Fruit fly (Drosophila melanogaster) whole organism, wandering third instar larva: ENCODE data around the gene CG11694.

Experiments used
- Abd-B ChIP-seq: fragments of >200 bp; optimal IDR thresholded peaks from 2 replicates; lab custom pipeline; 2017; ENCODE audit warnings: missing biosample characterization, missing genetic modification characterization
- CG32264 ChIP-seq: fragments of 200-800 bp; sonication (Bioruptor generic); optimal IDR thresholded peaks from 2 replicates; lab custom pipeline; 2016; ENCODE audit warnings: missing biosample characterization, missing genetic modification characterization
- CG9705 ChIP-seq: fragments of 200-800 bp; sonication (Bioruptor generic); optimal IDR thresholded peaks from 2 replicates; lab custom pipeline; 2018; ENCODE audit warnings: missing biosample characterization, mild to moderate bottlenecking, missing genetic modification characterization
- CrebA ChIP-seq: fragments of 200-800 bp; sonication (Bioruptor generic); optimal IDR thresholded peaks from 2 replicates; lab custom pipeline; 2016; ENCODE audit warnings: missing biosample characterization, mild to moderate bottlenecking, missing genetic modification characterization, borderline replicate concordance
- Dfd ChIP-seq: fragments of >200 bp; optimal IDR thresholded peaks from 2 replicates; lab custom pipeline; 2017; ENCODE audit warnings: missing biosample characterization, missing genetic modification characterization
- Dif ChIP-seq: fragments of 200-275, 200-300 bp; sonication (Bioruptor generic); optimal IDR thresholded peaks from 2 replicates; lab custom pipeline; 2018; ENCODE audit warnings: missing biosample characterization, missing genetic modification characterization; ENCODE audit not compliant: partially characterized antibody
- GATAd ChIP-seq: sonication (Bioruptor generic); optimal IDR thresholded peaks from 2 replicates; lab custom pipeline; 2016; ENCODE audit warnings: missing biosample characterization, missing genetic modification characterization
- HLH106 ChIP-seq: fragments of 200-800 bp; optimal IDR thresholded peaks from 3 replicates; lab custom pipeline; 2019; ENCODE audit warnings: missing biosample characterization, mild to moderate bottlenecking, missing genetic modification characterization, moderate library complexity
- Hnf4 ChIP-seq: fragments of 200-800 bp; sonication (Bioruptor generic); optimal IDR thresholded peaks from 2 replicates; lab custom pipeline; 2016; ENCODE audit warnings: missing biosample characterization, mild to moderate bottlenecking, missing genetic modification characterization
- Hr78 ChIP-seq: fragments of >200 bp; optimal IDR thresholded peaks from 2 replicates; lab custom pipeline; 2017; ENCODE audit warnings: missing biosample characterization, missing genetic modification characterization
- Hr83 ChIP-seq: fragments of 200-300 bp; sonication (Bioruptor generic); optimal IDR thresholded peaks from 2 replicates; lab custom pipeline; 2016; ENCODE audit warnings: missing biosample characterization, mild to moderate bottlenecking, missing genetic modification characterization, moderate library complexity; ENCODE audit not compliant: poor library complexity, severe bottlenecking
- Jra ChIP-seq: sonication (Bioruptor generic); optimal IDR thresholded peaks from 2 replicates; lab custom pipeline; 2016; ENCODE audit warnings: missing biosample characterization, missing genetic modification characterization
- Mio ChIP-seq: sonication (Bioruptor generic); optimal IDR thresholded peaks from 2 replicates; lab custom pipeline; 2016; ENCODE audit warnings: missing biosample characterization, missing genetic modification characterization
- Myc ChIP-seq: fragments of >200 bp; optimal IDR thresholded peaks from 2 replicates; lab custom pipeline; 2017
- N ChIP-seq: fragments of >200 bp; optimal IDR thresholded peaks from 2 replicates; lab custom pipeline; 2018; ENCODE audit warnings: missing biosample characterization, missing external identifiers, missing genetic modification characterization
- OdsH ChIP-seq: fragments of 200-800 bp; sonication (Bioruptor generic); optimal IDR thresholded peaks from 2 replicates; lab custom pipeline; 2016; ENCODE audit warnings: missing biosample characterization, mild to moderate bottlenecking, missing genetic modification characterization
- Rel ChIP-seq, 2 experiments: fragments of 200-800 bp; sonication (Bioruptor generic) in 1 of 2; optimal IDR thresholded peaks; 2 replicates in 1 of 2; 3 replicates in 1 of 2; lab custom pipeline; 2016 to 2019; ENCODE audit warnings: mild to moderate bottlenecking in 2 of 2, missing biosample characterization in 2 of 2, missing genetic modification characterization in 2 of 2, moderate library complexity in 1 of 2
- Sp1 ChIP-seq: fragments of 200-800 bp; sonication (Bioruptor generic); optimal IDR thresholded peaks from 3 replicates; lab custom pipeline; 2019; ENCODE audit warnings: missing biosample characterization, mild to moderate bottlenecking, missing genetic modification characterization, moderate library complexity
- Vsx2 ChIP-seq: fragments of 200-300, 225-300 bp; sonication (Bioruptor generic); optimal IDR thresholded peaks from 2 replicates; lab custom pipeline; 2018; ENCODE audit warnings: missing biosample characterization, missing genetic modification characterization; ENCODE audit not compliant: partially characterized antibody
- br ChIP-seq: fragments of 200-800 bp; sonication (Bioruptor generic); optimal IDR thresholded peaks from 2 replicates; lab custom pipeline; 2016; ENCODE audit warnings: missing biosample characterization, missing genetic modification characterization
- brk ChIP-seq: fragments of 200-800 bp; sonication (Bioruptor generic); optimal IDR thresholded peaks from 2 replicates; lab custom pipeline; 2016; ENCODE audit warnings: missing biosample characterization, mild to moderate bottlenecking, missing genetic modification characterization
- dl ChIP-seq, 2 experiments: fragments of 175-275, 200-275 bp in 1 of 2; fragments of 200-275 bp in 1 of 2; sonication (Bioruptor generic); optimal IDR thresholded peaks; lab custom pipeline; 2018; ENCODE audit warnings: mild to moderate bottlenecking in 2 of 2, missing biosample characterization in 2 of 2, missing genetic modification characterization in 2 of 2, moderate library complexity in 2 of 2; ENCODE audit not compliant: partially characterized antibody in 2 of 2, insufficient read depth in 1 of 2
- dmrt93B ChIP-seq: fragments of 200-800 bp; sonication (Bioruptor generic); optimal IDR thresholded peaks from 2 replicates; lab custom pipeline; 2018; ENCODE audit warnings: missing biosample characterization, mild to moderate bottlenecking, missing genetic modification characterization
- dsf ChIP-seq: sonication (Bioruptor generic); optimal IDR thresholded peaks from 2 replicates; lab custom pipeline; 2016; ENCODE audit warnings: missing biosample characterization, missing genetic modification characterization, borderline replicate concordance
- ey ChIP-seq: fragments of 200-800 bp; sonication (Bioruptor generic); optimal IDR thresholded peaks from 2 replicates; lab custom pipeline; 2016; ENCODE audit warnings: missing biosample characterization, missing genetic modification characterization
- foxo ChIP-seq, 2 experiments: fragments of 200-800 bp; sonication (Bioruptor generic); optimal IDR thresholded peaks; 2 replicates in 1 of 2; 3 replicates in 1 of 2; lab custom pipeline; 2016 to 2017; ENCODE audit warnings: missing biosample characterization in 2 of 2, missing genetic modification characterization in 2 of 2
- fru ChIP-seq: fragments of 200-800 bp; sonication (Bioruptor generic); optimal IDR thresholded peaks from 3 replicates; lab custom pipeline; 2016; ENCODE audit warnings: missing biosample characterization, mild to moderate bottlenecking, missing genetic modification characterization
- h ChIP-seq: fragments of 200-800 bp; sonication (Bioruptor generic); optimal IDR thresholded peaks from 3 replicates; lab custom pipeline; 2016; ENCODE audit warnings: missing biosample characterization, mild to moderate bottlenecking, missing genetic modification characterization
- jim ChIP-seq: fragments of 175-275, 200-325 bp; sonication (Bioruptor generic); optimal IDR thresholded peaks from 2 replicates; lab custom pipeline; 2016; ENCODE audit warnings: missing biosample characterization, mild to moderate bottlenecking, missing genetic modification characterization
- lola ChIP-seq: fragments of >200 bp; optimal IDR thresholded peaks from 2 replicates; lab custom pipeline; 2017; ENCODE audit warnings: missing biosample characterization, missing genetic modification characterization
- pan ChIP-seq: fragments of >200 bp; optimal IDR thresholded peaks from 2 replicates; lab custom pipeline; 2017
- psq ChIP-seq: fragments of 200-800 bp; sonication (Bioruptor generic); optimal IDR thresholded peaks from 3 replicates; lab custom pipeline; 2017; ENCODE audit warnings: missing biosample characterization, mild to moderate bottlenecking, missing genetic modification characterization, moderate library complexity
- rgr ChIP-seq: fragments of 200-800 bp; sonication (Bioruptor generic); optimal IDR thresholded peaks from 3 replicates; lab custom pipeline; 2016; ENCODE audit warnings: missing biosample characterization, mild to moderate bottlenecking, missing genetic modification characterization
- sage ChIP-seq: fragments of 200-800 bp; sonication (Bioruptor generic); optimal IDR thresholded peaks from 2 replicates; lab custom pipeline; 2016; ENCODE audit warnings: missing biosample characterization, mild to moderate bottlenecking, missing genetic modification characterization
- sv ChIP-seq: fragments of 200-800 bp; sonication (Bioruptor generic); optimal IDR thresholded peaks from 3 replicates; lab custom pipeline; 2016; ENCODE audit warnings: missing biosample characterization, missing genetic modification characterization
- tai ChIP-seq: sonication (Bioruptor generic); optimal IDR thresholded peaks from 2 replicates; lab custom pipeline; 2016; ENCODE audit warnings: missing biosample characterization, missing genetic modification characterization
- usp ChIP-seq: fragments of >200 bp; optimal IDR thresholded peaks from 2 replicates; lab custom pipeline; 2017; ENCODE audit warnings: missing biosample characterization, missing genetic modification characterization
- woc ChIP-seq: sonication (Bioruptor generic); optimal IDR thresholded peaks from 2 replicates; lab custom pipeline; 2016; ENCODE audit warnings: missing biosample characterization, mild to moderate bottlenecking, missing genetic modification characterization

The CG11694 gene

dm6 chr3R:8353994-8354393 is 42.1 kb upstream of the CG11694 start:
- no peak for TF ChIP-seq OdsH (GFP tag; lab: Kevin White, UChicago)
- TF ChIP-seq woc (GFP tag; lab: Kevin White, UChicago) = no peak
- no peak for TF ChIP-seq pan (lab: Kevin White, UChicago)
- no peak for TF ChIP-seq lola
- no peak for TF ChIP-seq jim (GFP tag; lab: Kevin White, UChicago)
- TF ChIP-seq sv (GFP tag; lab: Kevin White, UChicago) = no peak
- no peak for TF ChIP-seq Sp1 (GFP tag; lab: Kevin White, UChicago)
- no peak for TF ChIP-seq foxo (GFP tag; optimal IDR thresholded peaks at IDR 0.05; lab: Kevin White, UChicago)
- no peak for TF ChIP-seq Hr78
- TF ChIP-seq dsf (GFP tag; lab: Kevin White, UChicago) = no peak
- no peak for TF ChIP-seq ey (GFP tag; lab: Kevin White, UChicago)
- no peak for TF ChIP-seq Jra (GFP tag; lab: Kevin White, UChicago)
- TF ChIP-seq psq (GFP tag; lab: Kevin White, UChicago) = no peak
- no peak for TF ChIP-seq GATAd (GFP tag; lab: Kevin White, UChicago)

dm6 chr3R:8352961-8353728 is 41.2 kb upstream of the CG11694 start:
- TF ChIP-seq br (GFP tag; lab: Kevin White, UChicago) (no peak), CG9705 (GFP tag; lab: Kevin White, UChicago) (no peak), Mio (GFP tag; lab: Kevin White, UChicago) (no peak), Hr83 (GFP tag; lab: Kevin White, UChicago) (peak; percentile 16), brk (GFP tag; lab: Kevin White, UChicago) (no peak), Rel (GFP tag; optimal IDR thresholded peaks at IDR 0.05; lab: Kevin White, UChicago) (no peak), Rel (tag; optimal IDR thresholded peaks at IDR 0.05; lab: Kevin White, UChicago) (peak; percentile 73), h (peak; percentile 30), Myc (no peak)

- TF ChIP-seq Vsx2 (GFP tag; lab: Kevin White, UChicago) = no peak
- TF ChIP-seq sage (GFP tag; lab: Kevin White, UChicago) = no peak
- TF ChIP-seq CG32264 (GFP tag; lab: Kevin White, UChicago) = no peak
- no peak for TF ChIP-seq tai (GFP tag; lab: Kevin White, UChicago)
- TF ChIP-seq Abd-B = peak; percentile 32
- TF ChIP-seq fru (GFP tag; lab: Kevin White, UChicago) = no peak
- TF ChIP-seq dmrt93B = no peak
- peak; percentile 43 for TF ChIP-seq HLH106
- peak; percentile 1 for TF ChIP-seq sv (GFP tag; lab: Kevin White, UChicago)
- TF ChIP-seq jim (GFP tag; lab: Kevin White, UChicago) = no peak
- peak; percentile 22 for TF ChIP-seq psq (GFP tag; lab: Kevin White, UChicago)
- TF ChIP-seq Jra (GFP tag; lab: Kevin White, UChicago) = no peak
- TF ChIP-seq Hr78 = no peak
- no peak for TF ChIP-seq brk (GFP tag; lab: Kevin White, UChicago)
- no peak for TF ChIP-seq Hr83 (GFP tag; lab: Kevin White, UChicago)
- no peak for TF ChIP-seq lola
- peak; percentile 9 for TF ChIP-seq ey (GFP tag; lab: Kevin White, UChicago)
- TF ChIP-seq Mio (GFP tag; lab: Kevin White, UChicago) = no peak
- peak; percentile 73 for TF ChIP-seq Hnf4 (GFP tag; lab: Kevin White, UChicago)
- TF ChIP-seq dl (GFP tag; optimal IDR thresholded peaks at IDR 0.05; lab: Kevin White, UChicago; ENCODE audit: insufficient read depth in 1 of 2, partially characterized antibody in 2 of 2) = no peak
- TF ChIP-seq rgr (GFP tag; lab: Kevin White, UChicago) = no peak
- no peak for TF ChIP-seq GATAd (GFP tag; lab: Kevin White, UChicago)
- TF ChIP-seq pan (lab: Kevin White, UChicago) = no peak
- TF ChIP-seq N (GFP tag; lab: Kevin White, UChicago) = peak; percentile 8
- TF ChIP-seq h = no peak
- TF ChIP-seq foxo (GFP tag; optimal IDR thresholded peaks at IDR 0.05; lab: Kevin White, UChicago) = no peak
- no peak for TF ChIP-seq Rel (GFP tag; optimal IDR thresholded peaks at IDR 0.05; lab: Kevin White, UChicago)
- peak; percentile 46 for TF ChIP-seq Rel (tag; optimal IDR thresholded peaks at IDR 0.05; lab: Kevin White, UChicago)
- no peak for TF ChIP-seq Dif (GFP tag; lab: Kevin White, UChicago)
- no peak for TF ChIP-seq dsf (GFP tag; lab: Kevin White, UChicago)
- no peak for TF ChIP-seq Dfd (GFP tag; lab: Kevin White, UChicago)
- TF ChIP-seq br (GFP tag; lab: Kevin White, UChicago) = no peak
- no peak for TF ChIP-seq Myc
- TF ChIP-seq Sp1 (GFP tag; lab: Kevin White, UChicago) = peak; percentile 29
- no peak for TF ChIP-seq woc (GFP tag; lab: Kevin White, UChicago)
- TF ChIP-seq usp = no peak
- TF ChIP-seq CrebA (GFP tag; lab: Kevin White, UChicago) = no peak
- no peak for TF ChIP-seq CG9705 (GFP tag; lab: Kevin White, UChicago)
- TF ChIP-seq OdsH (GFP tag; lab: Kevin White, UChicago) = no peak
- TF ChIP-seq, all 38 proteins: peak for 9
These were observed 37.6 kb upstream of the CG11694 start, which contains the start of gene Atg13 for dm6 chr3R:8349449-8350115. Gene Atg13, plus strand, starts transcription at chr3R:8349815.
